Fruit fly (Drosophila melanogaster): ENCODE results near the gene CheA87a.

dm6 chr3R:13390490-13390889 is 21.0 kb downstream of the CheA87a start:
- no peak for TF ChIP-seq aop (GFP tag; IDR thresholded peaks at IDR 0.05)
- no peak for TF ChIP-seq Fer2 (tag; optimal IDR thresholded peaks at IDR 0.05)
- no peak for TF ChIP-seq CG11560 (tag; IDR thresholded peaks at IDR 0.05)
- TF ChIP-seq CG9932 (GFP tag; IDR thresholded peaks at IDR 0.05) = no peak

Data from whole organism, embryonic.